Worm (Caenorhabditis elegans) whole organism, L4 larva: ENCODE measurements around the gene R11.3.
A peak's percentile ranks its signal among the peaks of the same experiment; 100 is the strongest.

Source experiments
- D1046.2 ChIP-seq: fragments of 200-800 bp; sonication (Bioruptor generic); IDR thresholded peaks from 2 replicates; pipeline ENCODE4 v1.3.6; 2022; ENCODE audit warnings: missing genetic modification characterization, missing compliant biosample characterization
- F10B5.3 ChIP-seq: sonication (generic microtip); optimal IDR thresholded peaks from 2 replicates; lab custom pipeline; 2016; ENCODE audit warnings: mild to moderate bottlenecking, missing genetic modification characterization, missing compliant biosample characterization
- F26F4.8 ChIP-seq: fragments of 200-800 bp; sonication (Bioruptor generic); conservative IDR thresholded peaks from 2 replicates; pipeline ENCODE4 v1.3.6; 2022; ENCODE audit warnings: missing genetic modification characterization, missing compliant biosample characterization
- F49E8.2 ChIP-seq: sonication (generic microtip); optimal IDR thresholded peaks from 2 replicates; lab custom pipeline; 2016; ENCODE audit warnings: missing compliant biosample characterization, mild to moderate bottlenecking, missing genetic modification characterization, borderline replicate concordance
- Y48G9A.11 ChIP-seq: fragments of 200-800 bp; sonication (Bioruptor generic); IDR thresholded peaks from 2 replicates; pipeline ENCODE4 v1.3.6; 2022; ENCODE audit warnings: missing genetic modification reagents, missing genetic modification characterization, missing compliant biosample characterization
- ZK546.5 ChIP-seq, 2 experiments: sonication (generic microtip); optimal IDR thresholded peaks; 2 replicates each; lab custom pipeline; 2017; ENCODE audit warnings: missing biosample characterization in 2 of 2, missing genetic modification characterization in 2 of 2
- aha-1 ChIP-seq: fragments of 150-350 bp; peaks from one replicate; lab custom pipeline; 2014; ENCODE audit warnings: missing biosample characterization, missing genetic modification characterization
- ceh-32 ChIP-seq: sonication (generic microtip); optimal IDR thresholded peaks from 2 replicates; lab custom pipeline; 2016; ENCODE audit warnings: mild to moderate bottlenecking, missing genetic modification characterization, missing compliant biosample characterization; ENCODE audit not compliant: poor library complexity
- dve-1 ChIP-seq: sonication (generic microtip); optimal IDR thresholded peaks from 2 replicates; lab custom pipeline; 2017; ENCODE audit warnings: antibody characterized with exemption, mild to moderate bottlenecking, missing genetic modification characterization, missing compliant biosample characterization; ENCODE audit not compliant: insufficient read depth
- egl-27 ChIP-seq: sonication (generic microtip); optimal IDR thresholded peaks from 3 replicates; lab custom pipeline; 2017; ENCODE audit warnings: missing biosample characterization, missing genetic modification reagents, missing genetic modification characterization
- gei-8 ChIP-seq: fragments of 200-800 bp; sonication (Bioruptor generic); optimal IDR thresholded peaks from 2 replicates; lab custom pipeline; 2018; ENCODE audit warnings: mild to moderate bottlenecking, missing genetic modification characterization, missing compliant biosample characterization
- jun-1 ChIP-seq: fragments of 150-350 bp; optimal IDR thresholded peaks from 2 replicates; lab custom pipeline; 2014; ENCODE audit warnings: missing biosample characterization, missing genetic modification reagents, missing genetic modification characterization
- lin-15B ChIP-seq: fragments of 150-350 bp; sonication (generic microtip); optimal IDR thresholded peaks from 3 replicates; lab custom pipeline; 2014; ENCODE audit warnings: missing biosample characterization, missing genetic modification characterization
- lin-39 ChIP-seq: fragments of 150-350 bp; optimal IDR thresholded peaks from 2 replicates; lab custom pipeline; 2014; ENCODE audit warnings: missing biosample characterization, missing genetic modification reagents, missing genetic modification characterization
- madf-9 ChIP-seq: fragments of 200-800 bp; sonication (Bioruptor generic); conservative IDR thresholded peaks from 2 replicates; pipeline ENCODE4 v1.3.6; 2022; ENCODE audit warnings: missing genetic modification reagents, missing genetic modification characterization, missing compliant biosample characterization
- mep-1 ChIP-seq: fragments of 150-350 bp; sonication (generic microtip); optimal IDR thresholded peaks from 3 replicates; lab custom pipeline; 2014; ENCODE audit warnings: missing biosample characterization, missing genetic modification characterization
- mes-2 ChIP-seq: sonication (generic microtip); optimal IDR thresholded peaks from 2 replicates; lab custom pipeline; 2016; ENCODE audit warnings: missing genotype, mild to moderate bottlenecking, missing genetic modification characterization, missing compliant biosample characterization; ENCODE audit not compliant: poor library complexity, severe bottlenecking
- mxl-2 ChIP-seq: fragments of 200-800 bp; sonication (Bioruptor generic); conservative IDR thresholded peaks from 2 replicates; pipeline ENCODE4 v1.3.6; 2022; ENCODE audit warnings: missing genetic modification reagents, missing genetic modification characterization, missing compliant biosample characterization
- mxl-3 ChIP-seq: fragments of 200-800 bp; sonication (Bioruptor generic); optimal IDR thresholded peaks from 2 replicates; lab custom pipeline; 2018; ENCODE audit warnings: mild to moderate bottlenecking, missing genetic modification characterization, missing compliant biosample characterization
- nhr-10 ChIP-seq: fragments of 150-350 bp; optimal IDR thresholded peaks from 2 replicates; lab custom pipeline; 2014; ENCODE audit warnings: missing biosample characterization, missing genetic modification characterization
- nhr-11 ChIP-seq: fragments of 150-350 bp; optimal IDR thresholded peaks from 2 replicates; lab custom pipeline; 2014; ENCODE audit warnings: missing biosample characterization, missing genetic modification characterization
- nhr-76 ChIP-seq: fragments of 150-350 bp; optimal IDR thresholded peaks from 2 replicates; lab custom pipeline; 2014; ENCODE audit warnings: missing biosample characterization, missing genetic modification characterization
- nhr-77 ChIP-seq: fragments of 150-350 bp; optimal IDR thresholded peaks from 2 replicates; lab custom pipeline; 2014; ENCODE audit warnings: missing biosample characterization, missing genetic modification characterization
- pqm-1 ChIP-seq: sonication (generic microtip); optimal IDR thresholded peaks from 2 replicates; lab custom pipeline; 2017; ENCODE audit warnings: missing biosample characterization, missing genetic modification characterization
- set-16 ChIP-seq: fragments of 200-800 bp; sonication (Bioruptor generic); IDR thresholded peaks from 2 replicates; pipeline ENCODE4 v1.3.6; 2022; ENCODE audit warnings: missing genetic modification reagents, missing genetic modification characterization, missing compliant biosample characterization
- snpc-1.2 ChIP-seq: fragments of 200-800 bp; sonication (Bioruptor generic); IDR thresholded peaks from 2 replicates; pipeline ENCODE4 v1.3.6; 2022; ENCODE audit warnings: missing genetic modification reagents, missing genetic modification characterization, missing compliant biosample characterization
- tra-1 ChIP-seq: fragments of 200-800 bp; sonication (Bioruptor generic); IDR thresholded peaks from 2 replicates; pipeline ENCODE4 v1.3.6; 2022; ENCODE audit warnings: missing genetic modification reagents, missing genetic modification characterization, missing compliant biosample characterization
- unc-62 ChIP-seq, 3 experiments: fragments of 150-350 bp in 1 of 3; sonication (generic microtip); optimal IDR thresholded peaks in 2 of 3; peaks in 1 of 3; 1 replicate in 1 of 3; 2 replicates in 2 of 3; lab custom pipeline; 2014 to 2017; ENCODE audit warnings: missing biosample characterization in 3 of 3, missing genetic modification characterization in 3 of 3, missing genetic modification reagents in 3 of 3, missing genotype in 1 of 3
- zag-1 ChIP-seq: fragments of 150-350 bp; optimal IDR thresholded peaks from 2 replicates; lab custom pipeline; 2014; ENCODE audit warnings: missing biosample characterization, missing genetic modification characterization
- zip-11 ChIP-seq: fragments of 200-800 bp; sonication (Bioruptor generic); IDR thresholded peaks from 2 replicates; pipeline ENCODE4 v1.3.6; 2022; ENCODE audit warnings: missing genetic modification characterization, missing compliant biosample characterization
- zip-2 ChIP-seq: fragments of 150-350 bp; optimal IDR thresholded peaks from 2 replicates; lab custom pipeline; 2014; ENCODE audit warnings: missing biosample characterization, missing genetic modification characterization

R11.3 gene

ce11 chrX:16199200-16199764 is at the start of gene R11.3:
Gene R11.3 (minus strand): TSS chrX:16199250.
- TF ChIP-seq snpc-1.2 (GFP tag; lab: Robert Waterston, UW): 0 out of 2 replicates have a peak, but pooled peaks have one; percentile 31
- no peak for TF ChIP-seq D1046.2 (GFP tag; lab: Robert Waterston, UW)

ce11 chrX:16244764-16245244 is 45.8 kb upstream of the R11.3 start, which contains the start of gene W10G6.1:
Gene W10G6.1 (plus strand): TSS chrX:16245194.
- TF ChIP-seq mes-2 (tag; lab: Kevin White, UChicago) (no peak), set-16 (GFP tag; lab: Robert Waterston, UW) (peak; percentile 51; the same call in 1 of the 2 replicates), nhr-77 (tag; lab: Kevin White, UChicago) (no peak), lin-39 (tag; lab: Kevin White, UChicago) (no peak), nhr-76 (tag; lab: Kevin White, UChicago) (no peak), F26F4.8 (GFP tag; lab: Robert Waterston, UW) (no peak), F10B5.3 (tag; lab: Kevin White, UChicago) (no peak), zip-11 (GFP tag; lab: Robert Waterston, UW) (no peak), unc-62 (GFP tag; optimal IDR thresholded peaks at IDR 0.05 in 1 of 2; lab: Kevin White, UChicago) (peak in 1 of 2 experiments; percentile 42), unc-62 (tag; optimal IDR thresholded peaks at IDR 0.05; lab: Kevin White, UChicago) (no peak), ZK546.5 (tag; optimal IDR thresholded peaks at IDR 0.05; lab: Kevin White, UChicago) (no peak), jun-1 (tag; lab: Kevin White, UChicago) (no peak), madf-9 (no peak), nhr-10 (tag; lab: Kevin White, UChicago) (no peak), Y48G9A.11 (GFP tag; lab: Robert Waterston, UW) (no peak), F49E8.2 (tag; lab: Kevin White, UChicago) (no peak), dve-1 (tag; lab: Kevin White, UChicago) (no peak)

- no peak for TF ChIP-seq pqm-1 (tag; lab: Kevin White, UChicago)
- peak; percentile 88 for TF ChIP-seq set-16 (GFP tag; lab: Robert Waterston, UW)
These were observed 44.1 kb upstream of the R11.3 start for ce11 chrX:16243129-16243528.

ce11 chrX:16240626-16241025 is 41.6 kb upstream of the R11.3 start:
- TF ChIP-seq lin-15B (tag; lab: Kevin White, UChicago): no peak
- TF ChIP-seq jun-1 (tag; lab: Kevin White, UChicago): no peak
- TF ChIP-seq snpc-1.2 (GFP tag; lab: Robert Waterston, UW): no peak
- no peak for TF ChIP-seq zip-2 (tag; lab: Kevin White, UChicago)
- TF ChIP-seq ceh-32 (tag; lab: Kevin White, UChicago): no peak
- TF ChIP-seq aha-1 (tag; lab: Kevin White, UChicago): no peak
- TF ChIP-seq mxl-3 (GFP tag; lab: Kevin White, UChicago): no peak
- no peak for TF ChIP-seq egl-27
- TF ChIP-seq dve-1 (tag; lab: Kevin White, UChicago): no peak
- no peak for TF ChIP-seq gei-8

- TF ChIP-seq mxl-2 (GFP tag; lab: Robert Waterston, UW) (no peak), zag-1 (tag; lab: Kevin White, UChicago) (no peak), nhr-11 (tag; lab: Kevin White, UChicago) (no peak), tra-1 (no peak), nhr-10 (tag; lab: Kevin White, UChicago) (no peak), mep-1 (tag; lab: Kevin White, UChicago) (no peak)
These were observed 29.6 kb upstream of the R11.3 start, which contains the start of gene F23A7.5 for ce11 chrX:16228622-16229021. Gene F23A7.5 (plus strand): TSS chrX:16228922.
